Fruit fly (Drosophila melanogaster): ENCODE data around the gene Naglu.

DNA sequence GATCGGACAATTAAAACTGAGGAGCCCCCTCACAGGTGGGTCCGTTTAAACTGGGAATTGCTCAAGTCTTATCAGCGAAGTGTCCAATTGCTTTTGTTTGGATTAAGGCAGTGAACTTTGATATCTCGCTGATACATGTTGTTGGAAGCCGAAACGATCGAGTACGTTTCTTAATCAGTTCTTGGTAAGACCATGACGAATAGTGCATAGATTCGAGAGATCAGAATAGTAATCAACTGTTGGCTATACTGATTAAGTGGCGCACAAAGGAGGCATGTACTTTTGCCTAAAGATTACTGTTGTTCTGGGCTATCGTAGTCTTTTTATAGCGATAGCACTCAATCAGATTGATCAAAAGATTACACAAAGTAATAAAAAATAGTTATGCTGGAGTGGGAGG lies 39.8 kb upstream of the Naglu start:
- no peak for TF ChIP-seq bab1 (GFP tag; optimal IDR thresholded peaks at IDR 0.05)
- TF ChIP-seq CG7045 (GFP tag; optimal IDR thresholded peaks at IDR 0.05), result no peak
- no peak for TF ChIP-seq cnc (optimal IDR thresholded peaks at IDR 0.05)
- no peak for TF ChIP-seq CG14711 (tag; optimal IDR thresholded peaks at IDR 0.05)
- TF ChIP-seq Clk (GFP tag; optimal IDR thresholded peaks at IDR 0.05), result no peak
- TF ChIP-seq ovo (GFP tag; optimal IDR thresholded peaks at IDR 0.05), result no peak
- no peak for TF ChIP-seq CG7101 (tag; optimal IDR thresholded peaks at IDR 0.05)
- TF ChIP-seq toe (GFP tag; optimal IDR thresholded peaks at IDR 0.05), result no peak

Measured in whole organism, adult.